Worm (Caenorhabditis elegans) whole organism, L3 larva: ENCODE results near the gene srh-118.
A peak's percentile ranks its signal among the peaks of the same experiment; 100 is the strongest.

Source experiments
- R02D3.7 ChIP-seq: fragments of 150-350 bp; optimal IDR thresholded peaks from 2 replicates; lab custom pipeline; 2014; ENCODE audit warnings: missing biosample characterization, missing genetic modification characterization
- ZK546.5 ChIP-seq: sonication (generic microtip); optimal IDR thresholded peaks from 2 replicates; lab custom pipeline; 2017; ENCODE audit warnings: missing biosample characterization, missing genetic modification characterization
- aly-2 ChIP-seq: fragments of 150-350 bp; optimal IDR thresholded peaks from 2 replicates; lab custom pipeline; 2014; ENCODE audit warnings: missing biosample characterization, missing genetic modification characterization
- ama-1 ChIP-seq: fragments of 150-350 bp; optimal IDR thresholded peaks from 2 replicates; lab custom pipeline; 2018
- ceh-16 ChIP-seq: sonication (generic microtip); optimal IDR thresholded peaks from 2 replicates; lab custom pipeline; 2017; ENCODE audit warnings: missing biosample characterization, missing genetic modification characterization
- ceh-82 ChIP-seq: fragments of 150-350 bp; optimal IDR thresholded peaks from 2 replicates; lab custom pipeline; 2014; ENCODE audit warnings: missing biosample characterization, missing genetic modification characterization
- ceh-9 ChIP-seq: sonication (generic microtip); optimal IDR thresholded peaks from 2 replicates; lab custom pipeline; 2018; ENCODE audit warnings: missing biosample characterization, missing genetic modification characterization
- daf-12 ChIP-seq: fragments of 150-350 bp; optimal IDR thresholded peaks from 2 replicates; lab custom pipeline; 2014; ENCODE audit warnings: missing biosample characterization, missing genetic modification reagents, missing genetic modification characterization
- egl-27 ChIP-seq: sonication (generic microtip); optimal IDR thresholded peaks from 4 replicates; lab custom pipeline; 2017; ENCODE audit warnings: missing biosample characterization, missing genetic modification reagents, missing genetic modification characterization
- egl-5 ChIP-seq: fragments of 150-350 bp; optimal IDR thresholded peaks from 2 replicates; lab custom pipeline; 2017; ENCODE audit warnings: missing biosample characterization, missing genetic modification reagents, missing genetic modification characterization, inconsistent platforms
- elt-1 ChIP-seq: fragments of 150-350 bp; optimal IDR thresholded peaks from 2 replicates; lab custom pipeline; 2014; ENCODE audit warnings: missing biosample characterization, missing genetic modification characterization
- elt-3 ChIP-seq, 3 experiments: fragments of 150-350 bp in 1 of 3; sonication (generic microtip) in 2 of 3; optimal IDR thresholded peaks; 2 replicates in 2 of 3; 4 replicates in 1 of 3; lab custom pipeline; 2014 to 2017; ENCODE audit warnings: missing biosample characterization in 3 of 3, missing genetic modification characterization in 3 of 3
- eor-1 ChIP-seq, 2 experiments: fragments of 150-350 bp; optimal IDR thresholded peaks; 2 replicates each; lab custom pipeline; 2014 to 2018; ENCODE audit warnings: missing biosample characterization in 2 of 2, missing genetic modification characterization in 2 of 2
- fkh-10 ChIP-seq: sonication (generic microtip); optimal IDR thresholded peaks from 2 replicates; lab custom pipeline; 2017; ENCODE audit warnings: missing biosample characterization, missing genetic modification reagents, missing genetic modification characterization
- fos-1 ChIP-seq: fragments of 150-350 bp; optimal IDR thresholded peaks from 2 replicates; lab custom pipeline; 2014; ENCODE audit warnings: missing biosample characterization, missing genetic modification characterization
- jun-1 ChIP-seq: fragments of 150-350 bp; optimal IDR thresholded peaks from 2 replicates; lab custom pipeline; 2014; ENCODE audit warnings: missing biosample characterization, missing genetic modification reagents, missing genetic modification characterization
- lin-15B ChIP-seq: fragments of 150-350 bp; optimal IDR thresholded peaks from 2 replicates; lab custom pipeline; 2014; ENCODE audit warnings: missing biosample characterization, missing genetic modification characterization
- lin-39 ChIP-seq: fragments of 150-350 bp; optimal IDR thresholded peaks from 2 replicates; lab custom pipeline; 2018; ENCODE audit warnings: missing biosample characterization, missing genetic modification reagents, missing genetic modification characterization
- mdl-1 ChIP-seq: fragments of 150-350 bp; optimal IDR thresholded peaks from 2 replicates; lab custom pipeline; 2014; ENCODE audit warnings: missing biosample characterization, missing genetic modification characterization
- mml-1 ChIP-seq: fragments of 150-350 bp; sonication (generic microtip); optimal IDR thresholded peaks from 3 replicates; lab custom pipeline; 2014; ENCODE audit warnings: missing biosample characterization, missing genetic modification characterization
- nfya-1 ChIP-seq: sonication (generic microtip); optimal IDR thresholded peaks from 2 replicates; lab custom pipeline; 2017; ENCODE audit warnings: missing genetic modification characterization, mild to moderate bottlenecking, missing compliant biosample characterization, antibody characterized with exemption, moderate library complexity; ENCODE audit not compliant: insufficient read depth
- nhr-12 ChIP-seq: fragments of 150-350 bp; optimal IDR thresholded peaks from 2 replicates; lab custom pipeline; 2014; ENCODE audit warnings: missing biosample characterization, missing genetic modification characterization
- nhr-23 ChIP-seq: fragments of 150-350 bp; optimal IDR thresholded peaks from 2 replicates; lab custom pipeline; 2014; ENCODE audit warnings: missing biosample characterization, missing genetic modification reagents, missing genetic modification characterization
- nhr-237 ChIP-seq: fragments of 150-350 bp; optimal IDR thresholded peaks from 2 replicates; lab custom pipeline; 2014; ENCODE audit warnings: missing biosample characterization, missing genetic modification characterization
- nhr-28 ChIP-seq: fragments of 150-350 bp; optimal IDR thresholded peaks from 2 replicates; lab custom pipeline; 2014; ENCODE audit warnings: missing biosample characterization, missing genetic modification characterization
- nhr-67 ChIP-seq: fragments of 150-350 bp; optimal IDR thresholded peaks from 2 replicates; lab custom pipeline; 2014; ENCODE audit warnings: missing biosample characterization, missing genetic modification characterization
- nhr-76 ChIP-seq: fragments of 150-350 bp; sonication (generic microtip); optimal IDR thresholded peaks from 5 replicates; lab custom pipeline; 2014; ENCODE audit warnings: missing biosample characterization, missing genetic modification characterization
- nhr-77 ChIP-seq: fragments of 150-350 bp; optimal IDR thresholded peaks from 2 replicates; lab custom pipeline; 2014; ENCODE audit warnings: missing biosample characterization, missing genetic modification characterization
- pha-4 ChIP-seq: fragments of 150-350 bp; optimal IDR thresholded peaks from 2 replicates; lab custom pipeline; 2014; ENCODE audit warnings: missing biosample characterization, missing genetic modification reagents, missing genetic modification characterization
- pqm-1 ChIP-seq: fragments of 150-350 bp; optimal IDR thresholded peaks from 2 replicates; lab custom pipeline; 2017; ENCODE audit warnings: missing biosample characterization, missing genetic modification characterization, inconsistent platforms
- sea-2 ChIP-seq: fragments of 150-350 bp; sonication (generic microtip); optimal IDR thresholded peaks from 4 replicates; lab custom pipeline; 2014; ENCODE audit warnings: missing biosample characterization, missing genetic modification reagents, missing genetic modification characterization
- skn-1 ChIP-seq: fragments of 150-350 bp; optimal IDR thresholded peaks from 2 replicates; lab custom pipeline; 2014; ENCODE audit warnings: missing biosample characterization, missing genetic modification characterization
- snpc-4 ChIP-seq: fragments of 150-350 bp; optimal IDR thresholded peaks from 2 replicates; lab custom pipeline; 2014; ENCODE audit warnings: missing biosample characterization, missing genetic modification characterization
- tbx-2 ChIP-seq: sonication (generic microtip); optimal IDR thresholded peaks from 2 replicates; lab custom pipeline; 2016; ENCODE audit warnings: mild to moderate bottlenecking, missing genetic modification characterization, missing compliant biosample characterization
- unc-39 ChIP-seq: sonication (generic microtip); optimal IDR thresholded peaks from 4 replicates; lab custom pipeline; 2017; ENCODE audit warnings: missing biosample characterization, missing genetic modification characterization
- ztf-11 ChIP-seq: fragments of 150-350 bp; optimal IDR thresholded peaks from 2 replicates; lab custom pipeline; 2014; ENCODE audit warnings: missing biosample characterization, missing genetic modification characterization
- ztf-4 ChIP-seq: fragments of 150-350 bp; optimal IDR thresholded peaks from 2 replicates; lab custom pipeline; 2014; ENCODE audit warnings: missing biosample characterization, missing genetic modification characterization

srh-118 gene

ce11 chrV:17496071-17496470 is at the start of gene srh-118:
Gene srh-118, minus strand, starts transcription at chrV:17496171.
- TF ChIP-seq elt-1 (tag; lab: Kevin White, UChicago), result no peak
- no peak for TF ChIP-seq ztf-4
- no peak for TF ChIP-seq ceh-9
- TF ChIP-seq pqm-1 (tag; lab: Kevin White, UChicago), result no peak

- TF ChIP-seq unc-39 (tag; lab: Kevin White, UChicago) (no peak), nhr-23 (no peak), ceh-16 (tag; lab: Kevin White, UChicago) (no peak), eor-1 (tag; optimal IDR thresholded peaks at IDR 0.05; lab: Kevin White, UChicago) (no peak), ceh-9 (no peak), lin-39 (tag; lab: Kevin White, UChicago) (no peak), nhr-77 (tag; lab: Kevin White, UChicago) (no peak), aly-2 (tag; lab: Kevin White, UChicago) (no peak), ZK546.5 (no peak), elt-1 (tag; lab: Kevin White, UChicago) (no peak), skn-1 (tag; lab: Kevin White, UChicago) (no peak), elt-3 (tag; optimal IDR thresholded peaks at IDR 0.05; lab: Kevin White, UChicago) (no peak), mml-1 (tag; lab: Kevin White, UChicago) (no peak), ama-1 (no peak), ztf-11 (no peak), nhr-28 (no peak), pha-4 (tag; lab: Kevin White, UChicago) (no peak), nhr-12 (tag; lab: Kevin White, UChicago) (no peak), egl-5 (no peak)
Measured at ce11 chrV:17542304-17542703, 46.3 kb upstream of the srh-118 start.

- TF ChIP-seq ama-1 (no peak), egl-5 (no peak), sea-2 (GFP tag; lab: Kevin White, UChicago) (no peak), fos-1 (no peak), jun-1 (tag; lab: Kevin White, UChicago) (no peak), ztf-11 (no peak), ztf-4 (no peak), fkh-10 (GFP tag; lab: Kevin White, UChicago) (no peak), nhr-28 (no peak), nhr-76 (no peak), nhr-12 (tag; lab: Kevin White, UChicago) (no peak), elt-1 (tag; lab: Kevin White, UChicago) (no peak), tbx-2 (tag; lab: Kevin White, UChicago) (no peak), egl-27 (tag; lab: Kevin White, UChicago) (no peak), skn-1 (tag; lab: Kevin White, UChicago) (no peak), ceh-82 (tag; lab: Kevin White, UChicago) (no peak), nhr-67 (tag; lab: Kevin White, UChicago) (no peak), daf-12 (tag; lab: Kevin White, UChicago) (no peak), lin-39 (tag; lab: Kevin White, UChicago) (no peak), snpc-4 (tag; lab: Kevin White, UChicago) (no peak)
Measured at ce11 chrV:17540295-17540694, 44.3 kb upstream of the srh-118 start, which contains the start of gene srz-25. Gene srz-25, plus strand, starts transcription at chrV:17540595.

ce11 chrV:17539289-17539688 is 43.3 kb upstream of the srh-118 start:
- no peak for TF ChIP-seq nhr-77 (tag; lab: Kevin White, UChicago)

ce11 chrV:17538279-17538896 is 42.4 kb upstream of the srh-118 start, which contains the start of gene C18D4.6:
Gene C18D4.6, minus strand, starts transcription at chrV:17538375.
- TF ChIP-seq R02D3.7 (tag; lab: Kevin White, UChicago) (no peak), mdl-1 (tag; lab: Kevin White, UChicago) (no peak), nhr-76 (no peak), pha-4 (tag; lab: Kevin White, UChicago) (peak; percentile 23), nfya-1 (tag; lab: Kevin White, UChicago) (no peak), nhr-237 (tag; lab: Kevin White, UChicago) (no peak), jun-1 (tag; lab: Kevin White, UChicago) (no peak), nhr-77 (tag; lab: Kevin White, UChicago) (no peak), lin-15B (peak; percentile 32)
- TF ChIP-seq, all 47 proteins: peak for 2
